Fruit fly (Drosophila melanogaster): ENCODE measurements around the gene salt.

Gene salt

DNA sequence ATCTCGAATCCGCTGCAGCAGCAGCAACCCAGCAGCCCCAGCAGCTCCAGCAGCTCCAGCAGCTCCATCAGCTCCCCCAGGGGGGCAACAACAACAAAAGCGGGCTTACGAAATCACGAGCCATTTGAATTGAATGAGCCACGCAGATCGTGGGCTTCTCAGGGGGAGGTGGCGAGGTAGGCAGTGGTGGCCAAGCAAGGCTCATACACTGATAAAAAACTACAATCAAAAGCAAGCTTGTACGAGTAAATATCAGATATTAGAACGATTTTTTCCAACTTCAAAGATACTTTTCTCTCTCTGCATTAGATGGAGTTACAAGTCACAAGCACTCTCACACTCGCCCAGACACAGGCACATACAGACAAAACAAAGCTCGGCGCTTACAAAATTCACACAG lies 45.4 kb downstream of the salt start (continued):
- no peak for TF ChIP-seq jumu (GFP tag; optimal IDR thresholded peaks at IDR 0.05)
- TF ChIP-seq CG8388 (GFP tag; optimal IDR thresholded peaks at IDR 0.05) = no peak
- TF ChIP-seq CG33557 (GFP tag; optimal IDR thresholded peaks at IDR 0.05) = no peak
- no peak for TF ChIP-seq Atf6 (GFP tag; IDR thresholded peaks at IDR 0.05)
- TF ChIP-seq pnt (GFP tag; optimal IDR thresholded peaks at IDR 0.05) = no peak
- no peak for TF ChIP-seq salm (tag; optimal IDR thresholded peaks at IDR 0.05)
- no peak for TF ChIP-seq nmo (GFP tag; optimal IDR thresholded peaks at IDR 0.05)
- peak; percentile 42 for TF ChIP-seq Ets65A (GFP tag)
- no peak for TF ChIP-seq CG42726 (GFP tag; IDR thresholded peaks at IDR 0.05; ENCODE audit: partially characterized antibody)
- no peak for TF ChIP-seq pan (optimal IDR thresholded peaks at IDR 0.05)
- TF ChIP-seq pan (GFP tag; optimal IDR thresholded peaks at IDR 0.05 in 1 of 2, IDR thresholded peaks at IDR 0.05 in 1 of 2) = peak in 1 of 2 experiments; percentile 48
- TF ChIP-seq CG12942 (GFP tag; optimal IDR thresholded peaks at IDR 0.05) = no peak
- no peak for TF ChIP-seq br (optimal IDR thresholded peaks at IDR 0.05)
- TF ChIP-seq wor (GFP tag; IDR thresholded peaks at IDR 0.05) = no peak
- peak; percentile 55; the same call in 1 of the 3 replicates for TF ChIP-seq H15 (GFP tag; IDR thresholded peaks at IDR 0.05)
- peak; percentile 29; the same call in 1 of the 2 replicates for TF ChIP-seq CG11696 (GFP tag; IDR thresholded peaks at IDR 0.05)
- no peak for TF ChIP-seq HmgZ (tag; optimal IDR thresholded peaks at IDR 0.05)
- TF ChIP-seq ssp (GFP tag; IDR thresholded peaks at IDR 0.05) = 0 out of 2 replicates have a peak, but pooled peaks have one; percentile 6
- TF ChIP-seq vvl (GFP tag; IDR thresholded peaks at IDR 0.05) = peak; percentile 59
- TF ChIP-seq CG6813 (GFP tag; optimal IDR thresholded peaks at IDR 0.05) = no peak
- no peak for TF ChIP-seq CG9727 (GFP tag; optimal IDR thresholded peaks at IDR 0.05)
- TF ChIP-seq Jarid2 (GFP tag; optimal IDR thresholded peaks at IDR 0.05) = no peak
- no peak for TF ChIP-seq ewg (GFP tag; optimal IDR thresholded peaks at IDR 0.05)
- TF ChIP-seq CG5953 (GFP tag; IDR thresholded peaks at IDR 0.05) = no peak
- TF ChIP-seq Pdp1 (GFP tag; optimal IDR thresholded peaks at IDR 0.05) = no peak
- no peak for TF ChIP-seq CG7357 (GFP tag; IDR thresholded peaks at IDR 0.05)
- no peak for TF ChIP-seq gt (GFP tag; IDR thresholded peaks at IDR 0.05)
- TF ChIP-seq CG11093 (GFP tag; IDR thresholded peaks at IDR 0.05) = no peak
- peak; percentile 48; the same call in 1 of the 3 replicates for TF ChIP-seq tgo (GFP tag; IDR thresholded peaks at IDR 0.05)
- no peak for TF ChIP-seq hkb (optimal IDR thresholded peaks at IDR 0.05)
- TF ChIP-seq hkb (GFP tag; IDR thresholded peaks at IDR 0.05) = peak; percentile 32; the same call in 1 of the 2 replicates
- peak in 1 of 2 experiments; percentile 27 for TF ChIP-seq dpn (GFP tag; optimal IDR thresholded peaks at IDR 0.05)
- no peak for TF ChIP-seq sens-2 (GFP tag; IDR thresholded peaks at IDR 0.05)
- TF ChIP-seq CG14441 (GFP tag; IDR thresholded peaks at IDR 0.05) = peak; percentile 69
- TF ChIP-seq CG10147 (GFP tag; optimal IDR thresholded peaks at IDR 0.05) = no peak
- peak; percentile 58 for TF ChIP-seq CG17359 (tag; optimal IDR thresholded peaks at IDR 0.05)
- TF ChIP-seq ems (GFP tag; optimal IDR thresholded peaks at IDR 0.05) = no peak
- no peak for TF ChIP-seq CG18262 (tag; optimal IDR thresholded peaks at IDR 0.05)
- TF ChIP-seq Atf-2 (GFP tag; optimal IDR thresholded peaks at IDR 0.05) = no peak
- TF ChIP-seq cas (GFP tag; IDR thresholded peaks at IDR 0.05) = no peak
- TF ChIP-seq croc (GFP tag; conservative IDR thresholded peaks at IDR 0.05) = no peak; the same call in 2 of the 3 replicates
- no peak for TF ChIP-seq bab2 (GFP tag; optimal IDR thresholded peaks at IDR 0.05)
- no peak for TF ChIP-seq Xbp1 (GFP tag; optimal IDR thresholded peaks at IDR 0.05)
- TF ChIP-seq Fer1 (GFP tag; optimal IDR thresholded peaks at IDR 0.05) = no peak
- TF ChIP-seq fu2 (GFP tag; optimal IDR thresholded peaks at IDR 0.05) = no peak
- no peak for TF ChIP-seq crp (GFP tag; optimal IDR thresholded peaks at IDR 0.05)
- TF ChIP-seq Tbp (GFP tag; optimal IDR thresholded peaks at IDR 0.05) = no peak
- TF ChIP-seq CG4404 (GFP tag; IDR thresholded peaks at IDR 0.05) = no peak
- TF ChIP-seq Nf-YA (GFP tag; IDR thresholded peaks at IDR 0.05) = no peak
- peak; percentile 16 for TF ChIP-seq Fer3 (tag; optimal IDR thresholded peaks at IDR 0.05)
- no peak for TF ChIP-seq Awh (GFP tag; IDR thresholded peaks at IDR 0.05)
- TF ChIP-seq Dip3 (GFP tag; optimal IDR thresholded peaks at IDR 0.05) = no peak
- TF ChIP-seq dimm (GFP tag; IDR thresholded peaks at IDR 0.05) = no peak

Data from whole organism, embryonic.